Worm (Caenorhabditis elegans) whole organism, early embryonic: ENCODE measurements around the gene ugt-4.

ENCODE experiments used
- B0310.2 ChIP-seq: sonication (generic microtip); optimal IDR thresholded peaks from 2 replicates; lab custom pipeline; 2016; ENCODE audit warnings: mild to moderate bottlenecking, missing genetic modification characterization, missing compliant biosample characterization
- F13C5.2 ChIP-seq: sonication (generic microtip); optimal IDR thresholded peaks from 2 replicates; lab custom pipeline; 2017; ENCODE audit warnings: mild to moderate bottlenecking, missing genetic modification characterization, inconsistent platforms, missing compliant biosample characterization
- aly-1 ChIP-seq: sonication (generic microtip); optimal IDR thresholded peaks from 2 replicates; lab custom pipeline; 2016; ENCODE audit warnings: missing genetic modification characterization, missing compliant biosample characterization
- ama-1 ChIP-seq: fragments of 150-350 bp; optimal IDR thresholded peaks from 2 replicates; lab custom pipeline; 2014
- ceh-13 ChIP-seq: fragments of 200-800 bp; sonication (Bioruptor generic); optimal IDR thresholded peaks from 2 replicates; lab custom pipeline; 2018; ENCODE audit warnings: mild to moderate bottlenecking, missing genetic modification characterization, missing compliant biosample characterization
- ceh-36 ChIP-seq: sonication (generic microtip); optimal IDR thresholded peaks from 2 replicates; lab custom pipeline; 2016; ENCODE audit warnings: missing genetic modification characterization, inconsistent platforms, missing compliant biosample characterization
- ets-7 ChIP-seq: sonication (generic microtip); optimal IDR thresholded peaks from 2 replicates; lab custom pipeline; 2016; ENCODE audit warnings: missing genotype, missing genetic modification characterization, missing compliant biosample characterization
- flt-1 ChIP-seq: fragments of 200-800 bp; sonication (Bioruptor generic); IDR thresholded peaks from 2 replicates; pipeline ENCODE4 v1.3.6; 2022; ENCODE audit warnings: missing genetic modification characterization, missing compliant biosample characterization
- hmbx-1 ChIP-seq: sonication (generic microtip); optimal IDR thresholded peaks from 2 replicates; lab custom pipeline; 2016; ENCODE audit warnings: mild to moderate bottlenecking, missing genetic modification characterization, missing compliant biosample characterization
- hmg-4 ChIP-seq: fragments of 200-800 bp; sonication (Bioruptor generic); optimal IDR thresholded peaks from 2 replicates; lab custom pipeline; 2018; ENCODE audit warnings: mild to moderate bottlenecking, missing genetic modification characterization, missing compliant biosample characterization
- hnd-1 ChIP-seq: sonication (generic microtip); optimal IDR thresholded peaks from 2 replicates; lab custom pipeline; 2016; ENCODE audit warnings: missing genetic modification characterization, missing compliant biosample characterization
- pes-1 ChIP-seq: fragments of 200-800 bp; sonication (Bioruptor generic); IDR thresholded peaks from 2 replicates; pipeline ENCODE4 v1.3.6; 2022; ENCODE audit warnings: missing genetic modification reagents, missing genetic modification characterization, missing compliant biosample characterization
- scrt-1 ChIP-seq: fragments of 200-800 bp; sonication (Bioruptor generic); IDR thresholded peaks from 2 replicates; pipeline ENCODE4 v1.3.6; 2022; ENCODE audit warnings: missing genetic modification characterization, missing compliant biosample characterization
- sea-1 ChIP-seq: fragments of 200-800 bp; sonication (Bioruptor generic); conservative IDR thresholded peaks from 2 replicates; pipeline ENCODE4 v1.3.6; 2022; ENCODE audit warnings: missing genetic modification characterization, missing compliant biosample characterization
- tbx-11 ChIP-seq: fragments of 200-800 bp; sonication (Bioruptor generic); IDR thresholded peaks from 2 replicates; pipeline ENCODE4 v1.3.6; 2022; ENCODE audit warnings: missing genetic modification characterization, missing compliant biosample characterization
- tbx-37 ChIP-seq: fragments of 200-800 bp; sonication (Bioruptor generic); conservative IDR thresholded peaks from 2 replicates; pipeline ENCODE4 v1.3.6; 2022; ENCODE audit warnings: missing genetic modification reagents, missing genetic modification characterization, missing compliant biosample characterization
- tra-4 ChIP-seq: sonication (generic microtip); optimal IDR thresholded peaks from 2 replicates; lab custom pipeline; 2017; ENCODE audit warnings: missing genetic modification characterization, missing compliant biosample characterization

ugt-4 gene

DNA sequence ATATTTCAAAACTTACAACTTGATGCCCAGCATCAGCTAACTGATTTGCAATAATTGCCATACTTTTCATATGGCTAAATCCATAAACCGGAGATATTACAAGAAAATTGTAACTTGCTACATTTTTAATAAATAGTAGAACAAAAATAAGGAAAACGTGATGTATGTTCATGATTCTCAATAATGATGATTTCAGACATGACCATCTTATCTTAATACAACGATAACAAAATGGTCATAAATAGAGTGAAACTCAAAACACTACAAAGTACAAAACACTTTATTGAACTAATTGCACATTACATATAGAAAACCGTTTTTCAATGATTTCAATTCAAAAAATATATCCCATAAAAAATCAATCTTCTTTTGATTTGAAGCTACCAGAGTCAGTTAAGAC lies 2.4 kb downstream of the ugt-4 start, which contains the start of gene ugt-5:
Gene ugt-5 (minus strand): TSS at position 214 of the 400 bp plus-strand sequence.
- no peak for TF ChIP-seq pes-1 (GFP tag; lab: Robert Waterston, UW)
- no peak for TF ChIP-seq B0310.2 (tag; lab: Kevin White, UChicago)

DNA sequence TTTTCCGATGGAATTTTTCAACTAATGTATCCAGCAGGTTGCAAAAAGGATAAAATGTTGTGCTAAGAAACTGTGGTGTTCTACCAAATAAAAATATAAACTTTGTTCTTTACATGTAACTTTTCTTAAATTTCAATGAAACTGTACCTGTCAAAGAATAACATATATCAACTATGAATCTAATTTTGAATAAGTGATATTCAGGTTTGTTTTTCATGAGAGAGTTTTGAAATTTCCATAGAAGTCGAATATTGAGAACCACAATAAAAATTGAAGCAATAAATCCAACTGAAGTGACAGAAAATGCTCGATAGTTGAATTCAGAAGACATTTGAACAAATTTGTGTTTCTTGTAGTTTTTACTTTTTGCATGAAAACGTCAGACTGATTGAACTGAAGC lies 4.9 kb downstream of the ugt-4 start, which contains the start of gene srbc-43:
Gene srbc-43 (minus strand): TSS at position 331 of the 400 bp plus-strand sequence.
- no peak for TF ChIP-seq ceh-13 (GFP tag; lab: Kevin White, UChicago)
- TF ChIP-seq aly-1 (tag; lab: Kevin White, UChicago), result no peak
- no peak for TF ChIP-seq F13C5.2 (tag; lab: Kevin White, UChicago)
- TF ChIP-seq B0310.2 (tag; lab: Kevin White, UChicago), result no peak
- no peak for TF ChIP-seq tbx-37 (GFP tag; lab: Robert Waterston, UW)
- TF ChIP-seq hmg-4, result no peak
- no peak for TF ChIP-seq flt-1 (GFP tag; lab: Robert Waterston, UW)
- TF ChIP-seq ets-7, result no peak
- TF ChIP-seq ceh-36 (tag; lab: Kevin White, UChicago), result no peak
- no peak for TF ChIP-seq hnd-1 (tag; lab: Kevin White, UChicago)
- TF ChIP-seq pes-1 (GFP tag; lab: Robert Waterston, UW), result no peak
- TF ChIP-seq tbx-11, result no peak
- TF ChIP-seq sea-1, result no peak
- no peak for TF ChIP-seq hmbx-1 (tag; lab: Kevin White, UChicago)
- no peak for TF ChIP-seq ama-1 (lab: Kevin White, UChicago)
- TF ChIP-seq scrt-1, result no peak
- no peak for TF ChIP-seq tra-4 (tag; lab: Kevin White, UChicago)

DNA sequence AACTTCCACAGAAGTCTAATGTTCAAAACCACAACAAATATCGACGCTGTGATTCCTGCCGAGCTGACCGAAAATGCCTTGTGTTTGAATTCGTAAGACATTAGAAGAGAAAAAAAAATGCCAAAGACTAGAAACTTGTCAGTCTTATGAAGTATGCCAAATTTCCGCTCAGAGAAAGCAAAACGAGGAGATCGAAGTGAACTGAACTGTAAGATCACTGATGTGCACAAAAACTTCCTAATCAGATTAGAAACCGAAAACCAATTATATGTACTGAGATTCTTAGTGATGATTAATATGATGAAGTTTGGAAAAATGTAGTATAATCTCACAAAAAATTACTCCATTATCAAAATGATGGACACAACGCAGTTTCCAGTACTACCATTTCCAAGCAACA lies 6.7 kb downstream of the ugt-4 start, which contains the start of gene srbc-44:
Gene srbc-44 (minus strand): TSS at position 101 of the 400 bp plus-strand sequence.
- TF ChIP-seq hnd-1 (tag; lab: Kevin White, UChicago) (no peak), B0310.2 (tag; lab: Kevin White, UChicago) (no peak), sea-1 (no peak), ceh-36 (tag; lab: Kevin White, UChicago) (no peak), tra-4 (tag; lab: Kevin White, UChicago) (no peak), flt-1 (GFP tag; lab: Robert Waterston, UW) (no peak), tbx-11 (no peak), scrt-1 (no peak), hmg-4 (no peak), aly-1 (tag; lab: Kevin White, UChicago) (no peak), pes-1 (GFP tag; lab: Robert Waterston, UW) (no peak), hmbx-1 (tag; lab: Kevin White, UChicago) (no peak), ceh-13 (GFP tag; lab: Kevin White, UChicago) (no peak)

- no peak for TF ChIP-seq hmg-4
- no peak for TF ChIP-seq scrt-1
- TF ChIP-seq aly-1 (tag; lab: Kevin White, UChicago), result no peak
These were observed 8.1 kb downstream of the ugt-4 start, which contains the start of gene fkb-4 for ce11 chrV:12787026-12787425. TSS of gene fkb-4 (minus strand) at chrV:12787126.

DNA sequence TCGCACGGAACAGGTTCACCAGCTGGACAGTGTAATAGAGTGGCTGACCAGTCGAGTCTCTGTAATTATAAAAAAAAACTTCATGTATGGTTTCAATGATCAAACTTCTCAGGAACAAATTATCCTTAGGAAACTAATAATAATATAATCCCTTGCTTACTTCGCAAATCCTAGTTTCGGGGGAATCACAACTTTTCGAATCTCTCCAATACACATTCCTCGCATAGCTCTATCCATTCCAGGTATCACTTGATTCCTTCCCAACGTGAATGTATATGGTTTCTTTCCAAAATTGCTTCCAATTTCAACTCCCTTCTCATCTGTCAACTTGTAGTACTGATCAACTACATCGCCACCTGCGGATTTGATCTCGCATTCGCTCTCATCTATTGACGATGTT lies 8.8 kb downstream of the ugt-4 start:
- TF ChIP-seq hmg-4, result no peak
- TF ChIP-seq F13C5.2 (tag; lab: Kevin White, UChicago), result no peak
- no peak for TF ChIP-seq hmbx-1 (tag; lab: Kevin White, UChicago)
- no peak for TF ChIP-seq tbx-37 (GFP tag; lab: Robert Waterston, UW)
- no peak for TF ChIP-seq scrt-1
- no peak for TF ChIP-seq hnd-1 (tag; lab: Kevin White, UChicago)
- no peak for TF ChIP-seq ama-1 (lab: Kevin White, UChicago)
- TF ChIP-seq ceh-36 (tag; lab: Kevin White, UChicago), result no peak
- no peak for TF ChIP-seq B0310.2 (tag; lab: Kevin White, UChicago)
- TF ChIP-seq ets-7, result no peak
- no peak for TF ChIP-seq tbx-11
- no peak for TF ChIP-seq sea-1
- TF ChIP-seq flt-1 (GFP tag; lab: Robert Waterston, UW), result no peak
- TF ChIP-seq pes-1 (GFP tag; lab: Robert Waterston, UW), result no peak
- no peak for TF ChIP-seq aly-1 (tag; lab: Kevin White, UChicago)
- TF ChIP-seq ceh-13 (GFP tag; lab: Kevin White, UChicago), result no peak

ce11 chrV:12784861-12785260 lies 10.3 kb downstream of the ugt-4 start, which contains the start of gene sre-20:
TSS of gene sre-20 (minus strand) at chrV:12784961.
- TF ChIP-seq F13C5.2 (tag; lab: Kevin White, UChicago) (no peak), ama-1 (lab: Kevin White, UChicago) (no peak), aly-1 (tag; lab: Kevin White, UChicago) (no peak), hmbx-1 (tag; lab: Kevin White, UChicago) (no peak), hnd-1 (tag; lab: Kevin White, UChicago) (no peak), scrt-1 (no peak), flt-1 (GFP tag; lab: Robert Waterston, UW) (no peak), ceh-13 (GFP tag; lab: Kevin White, UChicago) (no peak), ets-7 (no peak), pes-1 (GFP tag; lab: Robert Waterston, UW) (no peak), tbx-11 (no peak), hmg-4 (no peak), tra-4 (tag; lab: Kevin White, UChicago) (no peak), ceh-36 (tag; lab: Kevin White, UChicago) (no peak), tbx-37 (GFP tag; lab: Robert Waterston, UW) (no peak)

DNA sequence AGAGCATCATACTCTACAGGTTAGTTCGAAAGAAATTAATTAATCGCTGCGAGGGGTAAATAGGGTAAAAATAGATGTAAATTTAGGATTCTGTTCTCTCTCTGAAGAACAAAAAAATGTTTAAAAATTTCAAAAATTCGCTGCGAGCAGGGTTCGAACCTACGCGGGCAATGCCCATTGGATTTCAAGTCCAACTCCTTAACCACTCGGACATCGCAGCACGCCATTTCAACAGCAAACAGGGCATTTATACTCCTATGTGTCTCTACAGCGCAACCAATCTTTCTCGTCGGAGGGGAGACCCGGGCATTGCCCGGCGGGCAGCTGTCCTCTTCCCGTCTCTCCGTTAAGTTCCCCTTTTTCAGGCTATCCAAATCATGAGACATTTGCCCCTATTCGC lies 14.9 kb downstream of the ugt-4 start:
- TF ChIP-seq tra-4 (tag; lab: Kevin White, UChicago) (peak; percentile 74), scrt-1 (peak; percentile 98), hmg-4 (peak; percentile 94), F13C5.2 (tag; lab: Kevin White, UChicago) (peak; percentile 88), tbx-11 (peak; percentile 95), hmbx-1 (tag; lab: Kevin White, UChicago) (peak; percentile 80), tbx-37 (GFP tag; lab: Robert Waterston, UW) (peak; percentile 94), ceh-13 (GFP tag; lab: Kevin White, UChicago) (peak; percentile 85), ceh-36 (tag; lab: Kevin White, UChicago) (peak; percentile 93), hnd-1 (tag; lab: Kevin White, UChicago) (peak; percentile 88), ets-7 (peak; percentile 77), ama-1 (lab: Kevin White, UChicago) (no peak), flt-1 (GFP tag; lab: Robert Waterston, UW) (peak; percentile 97), sea-1 (peak; percentile 98), pes-1 (GFP tag; lab: Robert Waterston, UW) (peak; percentile 97), aly-1 (tag; lab: Kevin White, UChicago) (peak; percentile 90), B0310.2 (tag; lab: Kevin White, UChicago) (peak; percentile 90)
